Worm (Caenorhabditis elegans) whole organism, mixed stage, embryonic: Measurements from ENCODE around the gene srw-138.

Experiments
- M03D4.4 ChIP-seq: sonication (generic microtip); optimal IDR thresholded peaks from 2 replicates; lab custom pipeline; 2017; ENCODE audit warnings: mild to moderate bottlenecking, missing genetic modification characterization, missing compliant biosample characterization
- bed-3 ChIP-seq: fragments of 200-800 bp; sonication (Bioruptor generic); optimal IDR thresholded peaks from 3 replicates; lab custom pipeline; 2018; ENCODE audit warnings: mild to moderate bottlenecking, missing genetic modification characterization, moderate library complexity, missing compliant biosample characterization
- blmp-1 ChIP-seq: fragments of 150-350 bp; optimal IDR thresholded peaks from 2 replicates; lab custom pipeline; 2014; ENCODE audit warnings: missing biosample characterization, missing genetic modification characterization
- ceh-39 ChIP-seq: fragments of 150-350 bp; optimal IDR thresholded peaks from 2 replicates; lab custom pipeline; 2014; ENCODE audit warnings: missing biosample characterization, missing genetic modification characterization
- ceh-43 ChIP-seq: fragments of 200-800 bp; sonication (Bioruptor generic); optimal IDR thresholded peaks from 2 replicates; lab custom pipeline; 2018; ENCODE audit warnings: mild to moderate bottlenecking, missing genetic modification characterization, moderate library complexity, missing compliant biosample characterization
- ceh-83 ChIP-seq: fragments of 200-800 bp; sonication (Bioruptor generic); optimal IDR thresholded peaks from 2 replicates; lab custom pipeline; 2018; ENCODE audit warnings: mild to moderate bottlenecking, missing genetic modification characterization, missing compliant biosample characterization
- ces-1 ChIP-seq: fragments of 150-350 bp; optimal IDR thresholded peaks from 2 replicates; lab custom pipeline; 2014; ENCODE audit warnings: missing biosample characterization, missing genetic modification reagents, missing genetic modification characterization
- cnd-1 ChIP-seq: fragments of 200-800 bp; sonication (Bioruptor generic); optimal IDR thresholded peaks from 2 replicates; lab custom pipeline; 2018; ENCODE audit warnings: mild to moderate bottlenecking, missing genetic modification characterization, missing compliant biosample characterization
- elt-1 ChIP-seq: sonication (generic microtip); optimal IDR thresholded peaks from 2 replicates; lab custom pipeline; 2017; ENCODE audit warnings: missing genetic modification characterization, mild to moderate bottlenecking, missing compliant biosample characterization, antibody characterized with exemption, moderate library complexity, borderline replicate concordance; ENCODE audit not compliant: insufficient read depth
- ham-2 ChIP-seq: fragments of 200-800 bp; sonication (Bioruptor generic); optimal IDR thresholded peaks from 2 replicates; lab custom pipeline; 2018; ENCODE audit warnings: mild to moderate bottlenecking, missing genetic modification characterization, missing compliant biosample characterization
- lin-13 ChIP-seq: fragments of 150-350 bp; optimal IDR thresholded peaks from 2 replicates; lab custom pipeline; 2014; ENCODE audit warnings: missing biosample characterization, missing genetic modification characterization
- lin-32 ChIP-seq: fragments of 200-800 bp; sonication (Bioruptor generic); optimal IDR thresholded peaks from 2 replicates; lab custom pipeline; 2018; ENCODE audit warnings: mild to moderate bottlenecking, missing genetic modification characterization, missing compliant biosample characterization
- lsy-2 ChIP-seq: fragments of 150-350 bp; optimal IDR thresholded peaks from 2 replicates; lab custom pipeline; 2014; ENCODE audit warnings: missing biosample characterization, missing genetic modification characterization
- mab-5 ChIP-seq: fragments of 150-350 bp; optimal IDR thresholded peaks from 2 replicates; lab custom pipeline; 2014; ENCODE audit warnings: missing biosample characterization, missing genetic modification characterization
- mls-2 ChIP-seq: sonication (generic microtip); optimal IDR thresholded peaks from 2 replicates; lab custom pipeline; 2016; ENCODE audit warnings: mild to moderate bottlenecking, missing genetic modification characterization, moderate library complexity, missing compliant biosample characterization
- nhr-12 ChIP-seq: fragments of 150-350 bp; optimal IDR thresholded peaks from 2 replicates; lab custom pipeline; 2014; ENCODE audit warnings: missing biosample characterization, missing genetic modification characterization
- nhr-2 ChIP-seq: fragments of 150-350 bp; optimal IDR thresholded peaks from 2 replicates; lab custom pipeline; 2014; ENCODE audit warnings: missing biosample characterization, missing genetic modification characterization
- nhr-237 ChIP-seq: fragments of 150-350 bp; optimal IDR thresholded peaks from 2 replicates; lab custom pipeline; 2014; ENCODE audit warnings: missing biosample characterization, missing genetic modification characterization
- nhr-76 ChIP-seq: sonication (generic microtip); optimal IDR thresholded peaks from 2 replicates; lab custom pipeline; 2017; ENCODE audit warnings: missing biosample characterization, missing genetic modification characterization
- pha-4 ChIP-seq: fragments of 150-350 bp; optimal IDR thresholded peaks from 2 replicates; lab custom pipeline; 2018; ENCODE audit warnings: missing biosample characterization, missing genetic modification reagents, missing genetic modification characterization
- sem-2 ChIP-seq: fragments of 200-800 bp; sonication (Bioruptor generic); optimal IDR thresholded peaks from 2 replicates; lab custom pipeline; 2018; ENCODE audit warnings: mild to moderate bottlenecking, missing genetic modification characterization, missing compliant biosample characterization
- snpc-4 ChIP-seq: fragments of 150-350 bp; optimal IDR thresholded peaks from 2 replicates; lab custom pipeline; 2014; ENCODE audit warnings: missing biosample characterization, missing genetic modification characterization
- sptf-1 ChIP-seq: sonication (generic microtip); optimal IDR thresholded peaks from 2 replicates; lab custom pipeline; 2017; ENCODE audit warnings: mild to moderate bottlenecking, missing genetic modification characterization, moderate library complexity, missing compliant biosample characterization
- tbx-8 ChIP-seq: fragments of 200-800 bp; sonication (Bioruptor generic); optimal IDR thresholded peaks from 2 replicates; lab custom pipeline; 2018; ENCODE audit warnings: mild to moderate bottlenecking, missing genetic modification characterization, moderate library complexity, missing compliant biosample characterization
- unc-120 ChIP-seq: sonication (generic microtip); optimal IDR thresholded peaks from 2 replicates; lab custom pipeline; 2017; ENCODE audit warnings: missing genetic modification characterization, missing compliant biosample characterization; ENCODE audit not compliant: poor library complexity, severe bottlenecking
- unc-39 ChIP-seq: fragments of 150-350 bp; optimal IDR thresholded peaks from 2 replicates; lab custom pipeline; 2014; ENCODE audit warnings: missing biosample characterization, missing genetic modification characterization
- unc-62 ChIP-seq: fragments of 150-350 bp; optimal IDR thresholded peaks from 2 replicates; lab custom pipeline; 2014; ENCODE audit warnings: missing biosample characterization, missing genetic modification reagents, missing genetic modification characterization
- zip-8 ChIP-seq: fragments of 150-350 bp; optimal IDR thresholded peaks from 2 replicates; lab custom pipeline; 2014; ENCODE audit warnings: missing biosample characterization, missing genetic modification characterization
- ztf-11 ChIP-seq: fragments of 150-350 bp; optimal IDR thresholded peaks from 2 replicates; lab custom pipeline; 2014; ENCODE audit warnings: missing biosample characterization, missing genetic modification characterization

The srw-138 gene

DNA sequence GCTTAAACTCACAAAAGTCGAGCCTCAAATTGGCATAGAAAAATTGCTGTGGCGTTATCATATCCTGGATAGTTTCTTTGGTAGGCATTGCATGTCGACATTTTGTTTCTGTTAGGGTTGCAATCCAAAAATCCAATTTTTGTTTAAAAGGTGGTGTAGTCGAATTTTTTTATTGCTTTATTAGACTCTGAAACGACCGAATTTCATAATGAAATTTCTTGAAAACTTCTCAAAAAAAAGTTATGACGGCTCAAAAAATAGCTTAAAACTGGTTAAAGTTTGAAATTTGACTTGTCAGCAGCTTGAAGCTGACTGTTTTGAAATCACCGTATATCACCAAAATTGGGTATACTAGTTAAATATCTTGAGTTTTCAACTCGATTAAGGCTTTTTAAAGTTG is 21.5 kb downstream of the srw-138 start, which contains the start of gene srw-143:
srw-143 (minus strand) TSS at position 101 of the 400 bp plus-strand sequence.
- TF ChIP-seq ztf-11 (no peak), M03D4.4 (tag; lab: Kevin White, UChicago) (no peak), nhr-76 (tag; lab: Kevin White, UChicago) (no peak), ham-2 (GFP tag; lab: Kevin White, UChicago) (no peak), bed-3 (no peak), blmp-1 (tag; lab: Kevin White, UChicago) (no peak), mab-5 (tag; lab: Kevin White, UChicago) (no peak), ces-1 (no peak), elt-1 (tag; lab: Kevin White, UChicago) (no peak)
- TF ChIP-seq, all 35 proteins: peak for 0

DNA sequence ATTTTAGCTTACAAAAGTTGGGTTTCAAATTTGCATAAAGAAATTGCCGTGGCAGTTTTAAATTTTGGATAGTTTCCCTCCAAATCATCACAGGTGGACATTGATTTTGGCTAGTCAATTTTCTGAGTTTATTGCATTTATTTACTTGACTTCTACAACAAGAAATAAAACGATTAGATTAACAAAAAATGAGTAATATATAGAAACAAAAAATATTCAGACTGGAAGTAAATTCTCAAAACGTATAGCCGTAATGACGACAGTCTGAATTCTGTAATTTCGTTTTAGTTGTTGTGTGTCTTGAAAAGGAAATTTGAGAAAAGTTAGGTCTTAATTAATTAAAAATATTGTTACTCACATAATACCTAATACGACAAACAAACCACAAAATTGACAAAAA is 24.4 kb downstream of the srw-138 start, which contains the start of gene srw-141:
srw-141 (minus strand) TSS at position 101 of the 400 bp plus-strand sequence.
- TF ChIP-seq ceh-83: no peak
- TF ChIP-seq sptf-1 (tag; lab: Kevin White, UChicago): no peak
- TF ChIP-seq ceh-39 (tag; lab: Kevin White, UChicago): no peak
- no peak for TF ChIP-seq mls-2
- no peak for TF ChIP-seq unc-120
- TF ChIP-seq ztf-11: no peak
- no peak for TF ChIP-seq unc-39 (tag; lab: Kevin White, UChicago)
- no peak for TF ChIP-seq bed-3
- TF ChIP-seq lsy-2: no peak

- no peak for TF ChIP-seq ceh-83
- TF ChIP-seq tbx-8 (GFP tag; lab: Kevin White, UChicago): no peak
- TF ChIP-seq nhr-2 (tag; lab: Kevin White, UChicago): no peak
- TF ChIP-seq bed-3: no peak
- no peak for TF ChIP-seq ces-1
- no peak for TF ChIP-seq ceh-43
- TF ChIP-seq ham-2 (GFP tag; lab: Kevin White, UChicago): no peak
- no peak for TF ChIP-seq cnd-1 (tag; lab: Kevin White, UChicago)
- TF ChIP-seq sptf-1 (tag; lab: Kevin White, UChicago): no peak
- no peak for TF ChIP-seq snpc-4
- no peak for TF ChIP-seq nhr-237 (tag; lab: Kevin White, UChicago)
- TF ChIP-seq, all 35 proteins: peak for 0
These were observed 28.8 kb downstream of the srw-138 start, which contains the start of gene srh-247 for ce11 chrV:2934075-2934474. Gene srh-247, minus strand, starts transcription at chrV:2934175.

- TF ChIP-seq lin-13 (tag; lab: Kevin White, UChicago) (no peak), ztf-11 (no peak), unc-120 (no peak), sptf-1 (tag; lab: Kevin White, UChicago) (no peak), pha-4 (tag; lab: Kevin White, UChicago) (no peak)
These were observed 31.6 kb downstream of the srw-138 start, which contains the start of gene C31B8.1 for ce11 chrV:2931252-2931651. Gene C31B8.1, plus strand, starts transcription at chrV:2931552.

DNA sequence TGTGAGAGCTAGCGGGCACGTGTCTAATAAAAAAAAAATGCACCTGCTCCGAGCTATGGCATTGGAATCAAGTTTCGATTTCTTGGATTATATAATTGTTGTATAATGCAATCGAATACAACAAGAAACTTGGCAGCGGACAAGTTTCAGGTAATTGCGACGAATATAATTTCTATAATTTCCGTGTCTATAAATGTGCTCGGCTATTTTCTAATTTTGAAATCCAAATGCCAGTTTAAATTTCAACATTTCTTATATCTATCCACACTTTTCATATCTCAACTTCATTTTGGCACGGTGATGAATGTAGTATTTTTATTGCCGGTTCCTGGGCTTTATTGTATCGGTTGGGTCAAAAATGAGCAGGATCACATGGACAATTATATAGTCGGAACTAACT is 33.1 kb downstream of the srw-138 start, which contains the start of gene C31B8.16:
C31B8.16 (plus strand) TSS at position 301 of the 400 bp plus-strand sequence.
- TF ChIP-seq tbx-8 (GFP tag; lab: Kevin White, UChicago) (no peak), cnd-1 (tag; lab: Kevin White, UChicago) (no peak), nhr-76 (tag; lab: Kevin White, UChicago) (no peak), nhr-237 (tag; lab: Kevin White, UChicago) (no peak), zip-8 (tag; lab: Kevin White, UChicago) (no peak), unc-62 (GFP tag; lab: Kevin White, UChicago) (no peak), snpc-4 (no peak), elt-1 (tag; lab: Kevin White, UChicago) (no peak), ceh-39 (tag; lab: Kevin White, UChicago) (no peak), nhr-12 (tag; lab: Kevin White, UChicago) (no peak), M03D4.4 (tag; lab: Kevin White, UChicago) (no peak), sptf-1 (tag; lab: Kevin White, UChicago) (no peak), sem-2 (no peak), nhr-2 (tag; lab: Kevin White, UChicago) (no peak), pha-4 (tag; lab: Kevin White, UChicago) (no peak), ham-2 (GFP tag; lab: Kevin White, UChicago) (no peak), mab-5 (tag; lab: Kevin White, UChicago) (no peak), lin-32 (GFP tag; lab: Kevin White, UChicago) (no peak), mls-2 (no peak), blmp-1 (tag; lab: Kevin White, UChicago) (no peak)
